Worm (Caenorhabditis elegans) whole organism, midembryonic: ENCODE results near the gene algn-7.
A peak's percentile ranks its signal among the peaks of the same experiment; 100 is the strongest.

Experiments
- T22C8.4 ChIP-seq: fragments of 200-800 bp; sonication (Bioruptor generic); IDR thresholded peaks from 2 replicates; pipeline ENCODE4 v1.3.6; 2022; ENCODE audit warnings: missing genetic modification characterization, missing compliant biosample characterization
- cog-1 ChIP-seq: sonication (generic microtip); optimal IDR thresholded peaks from 2 replicates; lab custom pipeline; 2016; ENCODE audit warnings: missing genetic modification characterization, missing compliant biosample characterization
- flt-1 ChIP-seq: fragments of 200-800 bp; sonication (Bioruptor generic); IDR thresholded peaks from 2 replicates; pipeline ENCODE4 v1.3.6; 2022; ENCODE audit warnings: missing genetic modification characterization, missing compliant biosample characterization
- klf-2 ChIP-seq: fragments of 200-800 bp; sonication (Bioruptor generic); conservative IDR thresholded peaks from 2 replicates; pipeline ENCODE4 v1.3.6; 2022; ENCODE audit warnings: missing genetic modification reagents, missing genetic modification characterization, missing compliant biosample characterization
- med-1 ChIP-seq: sonication (generic microtip); optimal IDR thresholded peaks from 2 replicates; lab custom pipeline; 2017; ENCODE audit warnings: missing genetic modification characterization, mild to moderate bottlenecking, missing compliant biosample characterization, antibody characterized with exemption, missing genetic modification reagents; ENCODE audit not compliant: insufficient read depth
- ref-1 ChIP-seq: fragments of 200-800 bp; sonication (Bioruptor generic); conservative IDR thresholded peaks from 2 replicates; pipeline ENCODE4 v1.3.6; 2022; ENCODE audit warnings: missing genetic modification reagents, missing genetic modification characterization, missing compliant biosample characterization
- tab-1 ChIP-seq: fragments of 200-800 bp; sonication (Bioruptor generic); IDR thresholded peaks from 2 replicates; pipeline ENCODE4 v1.3.6; 2022; ENCODE audit warnings: missing genetic modification characterization, missing compliant biosample characterization
- ztf-23 ChIP-seq: fragments of 200-800 bp; sonication (Bioruptor generic); IDR thresholded peaks from 2 replicates; pipeline ENCODE4 v1.3.6; 2022; ENCODE audit warnings: missing genetic modification reagents, missing genetic modification characterization, missing compliant biosample characterization
- ztf-29 ChIP-seq: fragments of 200-800 bp; sonication (Bioruptor generic); IDR thresholded peaks from 2 replicates; pipeline ENCODE4 v1.3.6; 2022; ENCODE audit warnings: missing genetic modification reagents, missing genetic modification characterization, missing compliant biosample characterization

The algn-7 gene

ce11 chrV:19904790-19905189 is 29.3 kb downstream of the algn-7 start:
- no peak for TF ChIP-seq cog-1 (tag; lab: Kevin White, UChicago)
- TF ChIP-seq T22C8.4 (GFP tag; lab: Robert Waterston, UW), result peak; percentile 98

ce11 chrV:19901826-19902225 is 32.3 kb downstream of the algn-7 start:
- no peak for TF ChIP-seq cog-1 (tag; lab: Kevin White, UChicago)
- peak; percentile 92 for TF ChIP-seq T22C8.4 (GFP tag; lab: Robert Waterston, UW)

- TF ChIP-seq cog-1 (tag; lab: Kevin White, UChicago) (no peak), med-1 (GFP tag; lab: Kevin White, UChicago) (no peak), tab-1 (GFP tag; lab: Robert Waterston, UW) (no peak), ztf-23 (GFP tag; lab: Robert Waterston, UW) (no peak), ref-1 (GFP tag; lab: Robert Waterston, UW) (no peak), klf-2 (GFP tag; lab: Robert Waterston, UW) (no peak), ztf-29 (GFP tag; lab: Robert Waterston, UW) (no peak), flt-1 (GFP tag; lab: Robert Waterston, UW) (no peak), T22C8.4 (GFP tag; lab: Robert Waterston, UW) (no peak)
Observed at ce11 chrV:19899167-19899566, 35.0 kb downstream of the algn-7 start, which contains the start of gene Y116F11B.14. Gene Y116F11B.14 (plus strand): TSS chrV:19899467.

- no peak for TF ChIP-seq ref-1 (GFP tag; lab: Robert Waterston, UW)
Observed at ce11 chrV:19897982-19898381, 36.1 kb downstream of the algn-7 start.

- TF ChIP-seq cog-1 (tag; lab: Kevin White, UChicago), result peak; percentile 23
- TF ChIP-seq ref-1 (GFP tag; lab: Robert Waterston, UW), result no peak
Observed at ce11 chrV:19897557-19897956, 36.6 kb downstream of the algn-7 start.

- TF ChIP-seq ztf-23 (GFP tag; lab: Robert Waterston, UW) (no peak), ref-1 (GFP tag; lab: Robert Waterston, UW) (no peak), flt-1 (GFP tag; lab: Robert Waterston, UW) (no peak), tab-1 (GFP tag; lab: Robert Waterston, UW) (no peak), klf-2 (GFP tag; lab: Robert Waterston, UW) (no peak), ztf-29 (GFP tag; lab: Robert Waterston, UW) (no peak), T22C8.4 (GFP tag; lab: Robert Waterston, UW) (no peak), cog-1 (tag; lab: Kevin White, UChicago) (no peak), med-1 (GFP tag; lab: Kevin White, UChicago) (no peak)
Observed at ce11 chrV:19895250-19895649, 38.9 kb downstream of the algn-7 start, which contains the start of gene gly-4. Gene gly-4 (minus strand): TSS chrV:19895350.

ce11 chrV:19882916-19883315 is 51.2 kb downstream of the algn-7 start, which contains the start of gene Y116F11B.13:
Gene Y116F11B.13 (plus strand): TSS chrV:19883216.
- TF ChIP-seq ztf-23 (GFP tag; lab: Robert Waterston, UW) (no peak), T22C8.4 (GFP tag; lab: Robert Waterston, UW) (no peak), klf-2 (GFP tag; lab: Robert Waterston, UW) (no peak), ztf-29 (GFP tag; lab: Robert Waterston, UW) (no peak), flt-1 (GFP tag; lab: Robert Waterston, UW) (no peak), tab-1 (GFP tag; lab: Robert Waterston, UW) (no peak), cog-1 (tag; lab: Kevin White, UChicago) (no peak), med-1 (GFP tag; lab: Kevin White, UChicago) (no peak), ref-1 (GFP tag; lab: Robert Waterston, UW) (no peak)
